Worm (Caenorhabditis elegans) whole organism, early embryonic: ENCODE measurements around the gene srsx-30.

Experiments
- B0310.2 ChIP-seq: sonication (generic microtip); optimal IDR thresholded peaks from 2 replicates; lab custom pipeline; 2016; ENCODE audit warnings: mild to moderate bottlenecking, missing genetic modification characterization, missing compliant biosample characterization
- aly-1 ChIP-seq: sonication (generic microtip); optimal IDR thresholded peaks from 2 replicates; lab custom pipeline; 2016; ENCODE audit warnings: missing genetic modification characterization, missing compliant biosample characterization
- ama-1 ChIP-seq: fragments of 150-350 bp; optimal IDR thresholded peaks from 2 replicates; lab custom pipeline; 2014
- ceh-13 ChIP-seq: fragments of 200-800 bp; sonication (Bioruptor generic); optimal IDR thresholded peaks from 2 replicates; lab custom pipeline; 2018; ENCODE audit warnings: mild to moderate bottlenecking, missing genetic modification characterization, missing compliant biosample characterization
- ceh-36 ChIP-seq: sonication (generic microtip); optimal IDR thresholded peaks from 2 replicates; lab custom pipeline; 2016; ENCODE audit warnings: missing genetic modification characterization, inconsistent platforms, missing compliant biosample characterization
- ets-7 ChIP-seq: sonication (generic microtip); optimal IDR thresholded peaks from 2 replicates; lab custom pipeline; 2016; ENCODE audit warnings: missing genotype, missing genetic modification characterization, missing compliant biosample characterization
- flt-1 ChIP-seq: fragments of 200-800 bp; sonication (Bioruptor generic); IDR thresholded peaks from 2 replicates; pipeline ENCODE4 v1.3.6; 2022; ENCODE audit warnings: missing genetic modification characterization, missing compliant biosample characterization
- hnd-1 ChIP-seq: sonication (generic microtip); optimal IDR thresholded peaks from 2 replicates; lab custom pipeline; 2016; ENCODE audit warnings: missing genetic modification characterization, missing compliant biosample characterization
- pes-1 ChIP-seq: fragments of 200-800 bp; sonication (Bioruptor generic); IDR thresholded peaks from 2 replicates; pipeline ENCODE4 v1.3.6; 2022; ENCODE audit warnings: missing genetic modification reagents, missing genetic modification characterization, missing compliant biosample characterization
- scrt-1 ChIP-seq: fragments of 200-800 bp; sonication (Bioruptor generic); IDR thresholded peaks from 2 replicates; pipeline ENCODE4 v1.3.6; 2022; ENCODE audit warnings: missing genetic modification characterization, missing compliant biosample characterization
- sea-1 ChIP-seq: fragments of 200-800 bp; sonication (Bioruptor generic); conservative IDR thresholded peaks from 2 replicates; pipeline ENCODE4 v1.3.6; 2022; ENCODE audit warnings: missing genetic modification characterization, missing compliant biosample characterization
- tbx-11 ChIP-seq: fragments of 200-800 bp; sonication (Bioruptor generic); IDR thresholded peaks from 2 replicates; pipeline ENCODE4 v1.3.6; 2022; ENCODE audit warnings: missing genetic modification characterization, missing compliant biosample characterization
- tbx-37 ChIP-seq: fragments of 200-800 bp; sonication (Bioruptor generic); conservative IDR thresholded peaks from 2 replicates; pipeline ENCODE4 v1.3.6; 2022; ENCODE audit warnings: missing genetic modification reagents, missing genetic modification characterization, missing compliant biosample characterization
- tra-4 ChIP-seq: sonication (generic microtip); optimal IDR thresholded peaks from 2 replicates; lab custom pipeline; 2017; ENCODE audit warnings: missing genetic modification characterization, missing compliant biosample characterization

ce11 chrV:10173653-10174052 lies 15.0 kb downstream of the srsx-30 start, which contains the start of gene egl-3:
- TF ChIP-seq ama-1 (lab: Kevin White, UChicago) (no peak), hnd-1 (no peak), ets-7 (tag; lab: Kevin White, UChicago) (no peak), tra-4 (tag; lab: Kevin White, UChicago) (no peak), aly-1 (no peak), flt-1 (GFP tag; lab: Robert Waterston, UW) (no peak), tbx-11 (GFP tag; lab: Robert Waterston, UW) (no peak), ceh-13 (GFP tag; lab: Kevin White, UChicago) (no peak), scrt-1 (no peak), B0310.2 (no peak), pes-1 (GFP tag; lab: Robert Waterston, UW) (no peak), tbx-37 (GFP tag; lab: Robert Waterston, UW) (no peak), ceh-36 (tag; lab: Kevin White, UChicago) (no peak), sea-1 (GFP tag; lab: Robert Waterston, UW) (no peak)
